Fruit fly (Drosophila melanogaster) whole organism, embryonic: ENCODE results near the gene CG18063.
A peak's percentile ranks its signal among the peaks of the same experiment; 100 is the strongest.

ENCODE experiments used
- Ada2b ChIP-seq: fragments of 200-800 bp; sonication (Bioruptor generic); IDR thresholded peaks from 2 replicates; pipeline ENCODE4 v1.3.6; 2022; ENCODE audit warnings: missing biosample characterization, missing genetic modification characterization
- CG1024 ChIP-seq: fragments of 200-800 bp; sonication (Bioruptor generic); IDR thresholded peaks from 2 replicates; pipeline ENCODE4 v1.3.6; 2022; ENCODE audit warnings: missing biosample characterization, missing genetic modification characterization
- CG10321 ChIP-seq: fragments of 200-800 bp; sonication (Bioruptor generic); IDR thresholded peaks from 2 replicates; pipeline ENCODE4 v1.3.6; 2022; ENCODE audit warnings: missing biosample characterization, missing genetic modification characterization
- CG11456 ChIP-seq: fragments of 200-800 bp; sonication (Bioruptor generic); IDR thresholded peaks from 3 replicates; pipeline ENCODE4 v1.3.6; 2022; ENCODE audit warnings: missing biosample characterization, missing genetic modification characterization
- CG11696 ChIP-seq: fragments of 200-800 bp; sonication (Bioruptor generic); IDR thresholded peaks from 2 replicates; pipeline ENCODE4 v1.3.6; 2022; ENCODE audit warnings: missing biosample characterization, missing genetic modification characterization
- CG12071 ChIP-seq: fragments of 200-800 bp; sonication (Bioruptor generic); optimal IDR thresholded peaks from 3 replicates; lab custom pipeline; 2018; ENCODE audit warnings: missing biosample characterization, mild to moderate bottlenecking, missing genetic modification characterization
- CG12219 ChIP-seq: fragments of 200-800 bp; sonication (Bioruptor generic); optimal IDR thresholded peaks from 3 replicates; lab custom pipeline; 2018; ENCODE audit warnings: missing biosample characterization, mild to moderate bottlenecking, missing genetic modification characterization
- CG13775 ChIP-seq: fragments of 200-800 bp; sonication (Bioruptor generic); optimal IDR thresholded peaks from 3 replicates; lab custom pipeline; 2017; ENCODE audit warnings: missing biosample characterization, mild to moderate bottlenecking, missing genetic modification characterization
- CG14014 ChIP-seq: fragments of 200-800 bp; sonication (Bioruptor generic); IDR thresholded peaks from 2 replicates; pipeline ENCODE4 v1.3.6; 2022; ENCODE audit warnings: missing biosample characterization, missing genetic modification characterization
- CG14050 ChIP-seq: fragments of 200-800 bp; sonication (Bioruptor generic); IDR thresholded peaks from 3 replicates; pipeline ENCODE4 v1.3.6; 2022; ENCODE audit warnings: missing biosample characterization, missing genetic modification characterization
- CG1602 ChIP-seq: fragments of 200-800 bp; sonication (Bioruptor generic); optimal IDR thresholded peaks from 3 replicates; lab custom pipeline; 2016; ENCODE audit warnings: missing biosample characterization, missing genetic modification characterization
- CG16813 ChIP-seq: fragments of 200-800 bp; sonication (Bioruptor generic); IDR thresholded peaks from 3 replicates; pipeline ENCODE4 v1.3.6; 2022; ENCODE audit warnings: missing biosample characterization, missing genetic modification characterization; ENCODE audit not compliant: partially characterized antibody
- CG17385 ChIP-seq: fragments of 200-800 bp; sonication (Bioruptor generic); optimal IDR thresholded peaks from 3 replicates; lab custom pipeline; 2018; ENCODE audit warnings: missing biosample characterization, mild to moderate bottlenecking, missing genetic modification characterization
- CG17802 ChIP-seq: fragments of 200-800 bp; sonication (Bioruptor generic); optimal IDR thresholded peaks from 2 replicates; lab custom pipeline; 2018; ENCODE audit warnings: missing biosample characterization, mild to moderate bottlenecking, missing genetic modification characterization, moderate library complexity
- CG32532 ChIP-seq: fragments of 200-800 bp; sonication (Bioruptor generic); IDR thresholded peaks from 2 replicates; pipeline ENCODE4 v1.3.6; 2022; ENCODE audit warnings: missing biosample characterization, missing genetic modification characterization
- CG6272 ChIP-seq: fragments of 200-800 bp; sonication (Bioruptor generic); IDR thresholded peaks from 2 replicates; pipeline ENCODE4 v1.3.6; 2022; ENCODE audit warnings: missing biosample characterization, missing genetic modification characterization
- CG7357 ChIP-seq: fragments of 200-800 bp; sonication (Bioruptor generic); IDR thresholded peaks from 3 replicates; pipeline ENCODE4 v1.3.6; 2022; ENCODE audit warnings: missing biosample characterization, missing genetic modification characterization
- CG7556 ChIP-seq: fragments of 200-800 bp; sonication (Bioruptor generic); optimal IDR thresholded peaks from 2 replicates; lab custom pipeline; 2017; ENCODE audit warnings: missing biosample characterization, mild to moderate bottlenecking, missing genetic modification characterization
- CG8089 ChIP-seq: fragments of 200-800 bp; sonication (Bioruptor generic); optimal IDR thresholded peaks from 3 replicates; lab custom pipeline; 2016; ENCODE audit warnings: missing biosample characterization, missing genetic modification characterization
- Camta ChIP-seq: fragments of 200-800 bp; sonication (Bioruptor generic); optimal IDR thresholded peaks from 2 replicates; lab custom pipeline; 2016; ENCODE audit warnings: missing biosample characterization, missing genetic modification characterization
- D ChIP-seq, 2 experiments: fragments of 200-800 bp in 1 of 2; fragments of >200 bp in 1 of 2; sonication (Bioruptor generic) in 1 of 2; optimal IDR thresholded peaks; 2 replicates in 1 of 2; 3 replicates in 1 of 2; lab custom pipeline; 2017; ENCODE audit warnings: mild to moderate bottlenecking in 1 of 2, missing biosample characterization in 1 of 2, missing genetic modification characterization in 1 of 2, missing genetic modification reagents in 1 of 2
- GATAe ChIP-seq: fragments of 200-800 bp; sonication (Bioruptor generic); conservative IDR thresholded peaks from 2 replicates; pipeline ENCODE4 v1.3.6; 2022; ENCODE audit warnings: missing biosample characterization, missing genetic modification characterization
- H2.0 ChIP-seq: fragments of 200-800 bp; sonication (Bioruptor generic); IDR thresholded peaks from 2 replicates; pipeline ENCODE4 v1.3.6; 2022; ENCODE audit warnings: missing biosample characterization, missing genetic modification characterization
- HHEX ChIP-seq: fragments of 200-800 bp; sonication (Bioruptor generic); optimal IDR thresholded peaks from 3 replicates; lab custom pipeline; 2017; ENCODE audit warnings: missing biosample characterization, mild to moderate bottlenecking, missing genetic modification characterization, missing genetic modification reagents
- HLH3B ChIP-seq: fragments of 200-800 bp; sonication (Bioruptor generic); IDR thresholded peaks from 2 replicates; pipeline ENCODE4 v1.3.6; 2022; ENCODE audit warnings: missing biosample characterization, missing genetic modification characterization
- Hand ChIP-seq: fragments of 200-800 bp; sonication (Bioruptor generic); optimal IDR thresholded peaks from 2 replicates; lab custom pipeline; 2017; ENCODE audit warnings: mild to moderate bottlenecking, missing biosample characterization, missing genetic modification reagents, missing genetic modification characterization
- Hey ChIP-seq: fragments of 200-800 bp; sonication (Bioruptor generic); optimal IDR thresholded peaks from 3 replicates; lab custom pipeline; 2018; ENCODE audit warnings: missing biosample characterization, mild to moderate bottlenecking, missing genetic modification characterization
- Med ChIP-seq: fragments of 200-800 bp; sonication (Bioruptor generic); peaks from one replicate; lab custom pipeline; 2016; ENCODE audit warnings: missing biosample characterization, missing genetic modification characterization, mild to moderate bottlenecking, inconsistent platforms, moderate library complexity
- Pdp1 ChIP-seq, 2 experiments: fragments of 200-800 bp; sonication (Bioruptor generic); optimal IDR thresholded peaks; 3 replicates each; lab custom pipeline; 2016; ENCODE audit warnings: missing biosample characterization in 2 of 2, missing genetic modification characterization in 2 of 2, mild to moderate bottlenecking in 1 of 2, moderate library complexity in 1 of 2
- Sox100B ChIP-seq: fragments of 200-800 bp; sonication (Bioruptor generic); optimal IDR thresholded peaks from 3 replicates; lab custom pipeline; 2018; ENCODE audit warnings: missing biosample characterization, mild to moderate bottlenecking, missing genetic modification characterization
- chinmo ChIP-seq: fragments of 200-800 bp; sonication (Bioruptor generic); IDR thresholded peaks from 4 replicates; pipeline ENCODE4 v1.3.6; 2022; ENCODE audit warnings: missing biosample characterization, missing genetic modification characterization; ENCODE audit not compliant: partially characterized antibody
- chm ChIP-seq: fragments of 200-800 bp; sonication (Bioruptor generic); IDR thresholded peaks from 2 replicates; pipeline ENCODE4 v1.3.6; 2022; ENCODE audit warnings: missing biosample characterization, missing genetic modification characterization
- ci ChIP-seq: fragments of 200-800 bp; sonication (Bioruptor generic); IDR thresholded peaks from 3 replicates; pipeline ENCODE4 v1.3.6; 2022; ENCODE audit warnings: missing biosample characterization, missing genetic modification characterization
- corto ChIP-seq: fragments of 200-800 bp; sonication (Bioruptor generic); optimal IDR thresholded peaks from 2 replicates; lab custom pipeline; 2016; ENCODE audit warnings: missing biosample characterization, mild to moderate bottlenecking, missing genetic modification characterization, moderate library complexity
- cwo ChIP-seq: fragments of 200-800 bp; sonication (Bioruptor generic); optimal IDR thresholded peaks from 3 replicates; lab custom pipeline; 2017; ENCODE audit warnings: missing biosample characterization, missing genetic modification characterization, mild to moderate bottlenecking, moderate library complexity, missing genetic modification reagents
- disco-r ChIP-seq: fragments of 200-800 bp; sonication (Bioruptor generic); optimal IDR thresholded peaks from 2 replicates; lab custom pipeline; 2016; ENCODE audit warnings: missing biosample characterization, missing genetic modification characterization
- exex ChIP-seq: fragments of 200-800 bp; sonication (Bioruptor generic); optimal IDR thresholded peaks from 4 replicates; lab custom pipeline; 2018; ENCODE audit warnings: missing biosample characterization, mild to moderate bottlenecking, missing genetic modification characterization, moderate library complexity
- gfzf ChIP-seq: fragments of 200-800 bp; sonication (Bioruptor generic); optimal IDR thresholded peaks from 2 replicates; lab custom pipeline; 2016; ENCODE audit warnings: missing biosample characterization, mild to moderate bottlenecking, missing genetic modification characterization, moderate library complexity
- insv ChIP-seq, 2 experiments: fragments of 200-800 bp; sonication (Bioruptor generic); optimal IDR thresholded peaks; 3 replicates each; lab custom pipeline; 2016 to 2018; ENCODE audit warnings: missing biosample characterization in 2 of 2, missing genetic modification characterization in 2 of 2
- luna ChIP-seq: fragments of 200-800 bp; sonication (Bioruptor generic); optimal IDR thresholded peaks from 2 replicates; lab custom pipeline; 2016; ENCODE audit warnings: missing biosample characterization, missing genetic modification characterization
- mirr ChIP-seq: fragments of 200-800 bp; sonication (Bioruptor generic); optimal IDR thresholded peaks from 3 replicates; lab custom pipeline; 2018; ENCODE audit warnings: missing biosample characterization, mild to moderate bottlenecking, missing genetic modification characterization
- oc ChIP-seq: fragments of 200-800 bp; sonication (Bioruptor generic); optimal IDR thresholded peaks from 2 replicates; lab custom pipeline; 2018; ENCODE audit warnings: missing biosample characterization, mild to moderate bottlenecking, missing genetic modification characterization, moderate library complexity
- peb ChIP-seq: fragments of 200-800 bp; sonication (Bioruptor generic); IDR thresholded peaks from 2 replicates; pipeline ENCODE4 v1.3.6; 2022; ENCODE audit warnings: missing biosample characterization, missing genetic modification characterization
- slou ChIP-seq: fragments of 200-800 bp; sonication (Bioruptor generic); optimal IDR thresholded peaks from 3 replicates; lab custom pipeline; 2016; ENCODE audit warnings: missing biosample characterization, missing genetic modification characterization
- wek ChIP-seq: fragments of 200-800 bp; sonication (Bioruptor generic); optimal IDR thresholded peaks from 3 replicates; lab custom pipeline; 2018; ENCODE audit warnings: missing biosample characterization, mild to moderate bottlenecking, missing genetic modification characterization, moderate library complexity
- zen2 ChIP-seq: fragments of 200-800 bp; sonication (Bioruptor generic); IDR thresholded peaks from 3 replicates; pipeline ENCODE4 v1.3.6; 2022; ENCODE audit warnings: missing biosample characterization, missing genetic modification characterization; ENCODE audit not compliant: partially characterized antibody
- zf30C ChIP-seq: fragments of 200-800 bp; sonication (Bioruptor generic); optimal IDR thresholded peaks from 3 replicates; lab custom pipeline; 2018; ENCODE audit warnings: missing biosample characterization, mild to moderate bottlenecking, missing genetic modification characterization

CG18063 gene

dm6 chr2L:15957558-15957957 lies at the start of gene CG18063:
TSS of gene CG18063 (plus strand) at chr2L:15957858.
- no peak for TF ChIP-seq Sox100B (GFP tag; lab: Kevin White, UChicago)
- no peak for TF ChIP-seq CG14050
- no peak for TF ChIP-seq luna
- no peak for TF ChIP-seq CG12219 (GFP tag; lab: Kevin White, UChicago)
- no peak for TF ChIP-seq HHEX (GFP tag; lab: Kevin White, UChicago)
- no peak for TF ChIP-seq Hand
- TF ChIP-seq CG1602 (GFP tag; lab: Kevin White, UChicago): no peak
- no peak for TF ChIP-seq CG14014 (GFP tag; lab: Robert Waterston, UW)
- no peak for TF ChIP-seq D (optimal IDR thresholded peaks at IDR 0.05; lab: Kevin White, UChicago)
- TF ChIP-seq D (GFP tag; optimal IDR thresholded peaks at IDR 0.05; lab: Kevin White, UChicago): no peak
- TF ChIP-seq H2.0: no peak

dm6 chr2L:15908086-15908485 lies 49.6 kb upstream of the CG18063 start:
- TF ChIP-seq Ada2b (GFP tag; lab: Robert Waterston, UW): 0 out of 2 replicates have a peak, but pooled peaks have one; percentile 25
- no peak for TF ChIP-seq zf30C (GFP tag; lab: Kevin White, UChicago)
- peak; percentile 27; the same call in 1 of the 2 replicates for TF ChIP-seq chm (GFP tag; lab: Robert Waterston, UW)
- no peak for TF ChIP-seq cwo
- TF ChIP-seq CG6272 (GFP tag; lab: Robert Waterston, UW): 0 out of 2 replicates have a peak, but pooled peaks have one; percentile 50
- peak; percentile 76 for TF ChIP-seq Med
- TF ChIP-seq gfzf (GFP tag; lab: Kevin White, UChicago): no peak
- TF ChIP-seq CG14050: peak; percentile 17; the same call in 1 of the 3 replicates
- no peak for TF ChIP-seq CG17385
- 0 out of 2 replicates have a peak, but pooled peaks have one; percentile 26 for TF ChIP-seq HLH3B (GFP tag; lab: Robert Waterston, UW)
- no peak for TF ChIP-seq Sox100B (GFP tag; lab: Kevin White, UChicago)
- TF ChIP-seq CG10321 (GFP tag; lab: Robert Waterston, UW): 0 out of 2 replicates have a peak, but pooled peaks have one; percentile 7
- TF ChIP-seq H2.0: 0 out of 2 replicates have a peak, but pooled peaks have one; percentile 32
- no peak for TF ChIP-seq CG7556
- no peak for TF ChIP-seq disco-r (GFP tag; lab: Kevin White, UChicago)
- TF ChIP-seq peb: no peak
- TF ChIP-seq Hey: peak; percentile 14
- no peak for TF ChIP-seq slou (GFP tag; lab: Kevin White, UChicago)
- TF ChIP-seq mirr (GFP tag; lab: Kevin White, UChicago): peak; percentile 57
- TF ChIP-seq oc (tag; lab: Kevin White, UChicago): peak; percentile 42
- peak; percentile 6 for TF ChIP-seq Camta (GFP tag; lab: Kevin White, UChicago)
- peak; percentile 42 for TF ChIP-seq CG17802
- TF ChIP-seq CG32532 (GFP tag; lab: Robert Waterston, UW): 0 out of 2 replicates have a peak, but pooled peaks have one; percentile 12
- TF ChIP-seq CG1024 (GFP tag; lab: Robert Waterston, UW): 0 out of 2 replicates have a peak, but pooled peaks have one; percentile 3
- no peak for TF ChIP-seq corto (GFP tag; lab: Kevin White, UChicago)
- 0 out of 4 replicates have a peak, but pooled peaks have one; percentile 35 for TF ChIP-seq chinmo
- TF ChIP-seq CG11456: 0 out of 3 replicates have a peak, but pooled peaks have one; percentile 61
- 0 out of 2 replicates have a peak, but pooled peaks have one; percentile 4 for TF ChIP-seq CG11696 (GFP tag; lab: Robert Waterston, UW)
- peak; percentile 14 for TF ChIP-seq wek (GFP tag; lab: Kevin White, UChicago)
- no peak for TF ChIP-seq CG16813 (GFP tag; lab: Robert Waterston, UW)
- no peak for TF ChIP-seq zen2 (GFP tag; lab: Robert Waterston, UW)
- TF ChIP-seq ci (GFP tag; lab: Robert Waterston, UW): 0 out of 3 replicates have a peak, but pooled peaks have one; percentile 41
- no peak for TF ChIP-seq insv (GFP tag; optimal IDR thresholded peaks at IDR 0.05; lab: Kevin White, UChicago)
- peak; percentile 30; the same call in 1 of the 3 replicates for TF ChIP-seq CG7357 (GFP tag; lab: Robert Waterston, UW)
- TF ChIP-seq exex (tag; lab: Kevin White, UChicago): peak; percentile 21
- TF ChIP-seq CG8089 (GFP tag; lab: Kevin White, UChicago): no peak
- TF ChIP-seq Pdp1 (GFP tag; optimal IDR thresholded peaks at IDR 0.05; lab: Kevin White, UChicago): peak in 1 of 2 experiments; percentile 36
- no peak for TF ChIP-seq CG13775 (GFP tag; lab: Kevin White, UChicago)
- TF ChIP-seq GATAe: no peak
- peak; percentile 23 for TF ChIP-seq CG12071 (GFP tag; lab: Kevin White, UChicago)
